4 worm cellular contexts compared by ENCODE assay signal in genomic region chrX:15865868-15866555, ce11.
TF ChIP-seq lines count a peak whose summit lies in the region.

TSS of gene csb-1 (minus strand) at chrX:15865918.
TSS of gene F53H4.4 (plus strand) at chrX:15866387.

TF ChIP-seq in whole organism, L2 larva, 48 proteins besides CTCF, POLR2A, EP300 and RAD21 (continues in another document):
- TF ChIP-seq fos-1 (tag; optimal IDR thresholded peaks at IDR 0.05; lab: Kevin White, UChicago): peak; percentile 73
- TF ChIP-seq lin-13 (GFP tag; optimal IDR thresholded peaks at IDR 0.05; lab: Kevin White, UChicago): peak; percentile 68
- TF ChIP-seq nhr-12 (tag; optimal IDR thresholded peaks at IDR 0.05; lab: Kevin White, UChicago): no peak
- TF ChIP-seq egl-27 (tag; optimal IDR thresholded peaks at IDR 0.05; lab: Kevin White, UChicago): no peak
- peak; percentile 29 for TF ChIP-seq nhr-21 (tag; optimal IDR thresholded peaks at IDR 0.05; lab: Kevin White, UChicago)
- no peak for TF ChIP-seq ceh-16 (tag; optimal IDR thresholded peaks at IDR 0.05; lab: Kevin White, UChicago)
- TF ChIP-seq ZK546.5 (tag; optimal IDR thresholded peaks at IDR 0.05; lab: Kevin White, UChicago): no peak
- TF ChIP-seq crh-2 (tag; optimal IDR thresholded peaks at IDR 0.05; lab: Kevin White, UChicago): peak; percentile 67
- TF ChIP-seq ztf-11 (tag; optimal IDR thresholded peaks at IDR 0.05; lab: Kevin White, UChicago): no peak
- no peak for TF ChIP-seq zag-1 (tag; optimal IDR thresholded peaks at IDR 0.05; lab: Kevin White, UChicago)
- TF ChIP-seq R02D3.7 (tag; optimal IDR thresholded peaks at IDR 0.05; lab: Kevin White, UChicago): no peak
- TF ChIP-seq unc-39 (tag; optimal IDR thresholded peaks at IDR 0.05; lab: Kevin White, UChicago): no peak
- no peak for TF ChIP-seq ceh-82 (tag; optimal IDR thresholded peaks at IDR 0.05; lab: Kevin White, UChicago)
- TF ChIP-seq nhr-25 (tag; optimal IDR thresholded peaks at IDR 0.05; lab: Kevin White, UChicago): no peak
- peak; percentile 72 for TF ChIP-seq sma-3 (GFP tag; optimal IDR thresholded peaks at IDR 0.05; lab: Kevin White, UChicago)
- TF ChIP-seq nhr-6 (tag; optimal IDR thresholded peaks at IDR 0.05; lab: Kevin White, UChicago): no peak
- no peak for TF ChIP-seq elt-3 (tag; optimal IDR thresholded peaks at IDR 0.05; lab: Kevin White, UChicago)
- no peak for TF ChIP-seq Y55F3AM.14 (GFP tag; optimal IDR thresholded peaks at IDR 0.05; lab: Kevin White, UChicago)
- no peak for TF ChIP-seq mbf-1 (tag; optimal IDR thresholded peaks at IDR 0.05; lab: Kevin White, UChicago)
- TF ChIP-seq F13H6.1 (tag; optimal IDR thresholded peaks at IDR 0.05; lab: Kevin White, UChicago): peak; percentile 53
- TF ChIP-seq nhr-77 (tag; optimal IDR thresholded peaks at IDR 0.05; lab: Kevin White, UChicago): no peak
- TF ChIP-seq ztf-1 (GFP tag; conservative IDR thresholded peaks at IDR 0.05; lab: Robert Waterston, UW): no peak
- TF ChIP-seq nhr-129 (tag; optimal IDR thresholded peaks at IDR 0.05; lab: Kevin White, UChicago): peak; percentile 76
- TF ChIP-seq nhr-10 (tag; optimal IDR thresholded peaks at IDR 0.05; lab: Kevin White, UChicago): no peak

TF ChIP-seq in whole organism, L4 larva, 104 proteins besides CTCF, POLR2A, EP300 and RAD21 (continues in another document):
- TF ChIP-seq snpc-4 (tag; optimal IDR thresholded peaks at IDR 0.05; lab: Kevin White, UChicago): peak; percentile 37
- TF ChIP-seq ceh-62 (tag; optimal IDR thresholded peaks at IDR 0.05; lab: Kevin White, UChicago): no peak
- TF ChIP-seq mdt-29 (GFP tag; IDR thresholded peaks at IDR 0.05; lab: Robert Waterston, UW): no peak
- TF ChIP-seq nhr-77 (tag; optimal IDR thresholded peaks at IDR 0.05; lab: Kevin White, UChicago): peak; percentile 85
- TF ChIP-seq Y48G9A.11 (GFP tag; IDR thresholded peaks at IDR 0.05; lab: Robert Waterston, UW): no peak
- TF ChIP-seq nhr-6 (tag; optimal IDR thresholded peaks at IDR 0.05; lab: Kevin White, UChicago): peak; percentile 59
- peak; percentile 89 for TF ChIP-seq aha-1 (tag; lab: Kevin White, UChicago)
- TF ChIP-seq R02D3.7 (tag; optimal IDR thresholded peaks at IDR 0.05; lab: Kevin White, UChicago): no peak
- peak; percentile 10 for TF ChIP-seq spr-1 (tag; optimal IDR thresholded peaks at IDR 0.05; lab: Kevin White, UChicago)
- no peak for TF ChIP-seq lin-1 (GFP tag; IDR thresholded peaks at IDR 0.05; lab: Robert Waterston, UW)
- TF ChIP-seq gei-8 (GFP tag; optimal IDR thresholded peaks at IDR 0.05; lab: Kevin White, UChicago): no peak
- TF ChIP-seq mdl-1 (tag; optimal IDR thresholded peaks at IDR 0.05; lab: Kevin White, UChicago): peak; percentile 85 to 99
- peak; percentile 98 for TF ChIP-seq hlh-30 (tag; optimal IDR thresholded peaks at IDR 0.05; lab: Kevin White, UChicago; ENCODE audit: insufficient read depth)
- peak; percentile 73 for TF ChIP-seq hlh-11 (tag; optimal IDR thresholded peaks at IDR 0.05; lab: Kevin White, UChicago)
- no peak for TF ChIP-seq spr-3 (GFP tag; optimal IDR thresholded peaks at IDR 0.05; lab: Kevin White, UChicago)
- TF ChIP-seq unc-39 (tag; optimal IDR thresholded peaks at IDR 0.05; lab: Kevin White, UChicago): no peak
- peak; percentile 31; the same call in 1 of the 2 replicates for TF ChIP-seq ceh-20 (GFP tag; IDR thresholded peaks at IDR 0.05; lab: Robert Waterston, UW)
- TF ChIP-seq dpl-1 (GFP tag; optimal IDR thresholded peaks at IDR 0.05; lab: Kevin White, UChicago): peak; percentile 71
- TF ChIP-seq D1046.2 (GFP tag; IDR thresholded peaks at IDR 0.05; lab: Robert Waterston, UW): no peak
- peak; percentile 10 for TF ChIP-seq nhr-48 (tag; optimal IDR thresholded peaks at IDR 0.05; lab: Kevin White, UChicago)
- peak; percentile 57 for TF ChIP-seq rbr-2 (tag; optimal IDR thresholded peaks at IDR 0.05; lab: Kevin White, UChicago)
- TF ChIP-seq T20F7.1 (GFP tag; optimal IDR thresholded peaks at IDR 0.05; lab: Kevin White, UChicago): peak; percentile 85
- TF ChIP-seq mep-1 (tag; optimal IDR thresholded peaks at IDR 0.05; lab: Kevin White, UChicago): peak; percentile 91
- TF ChIP-seq hif-1 (tag; optimal IDR thresholded peaks at IDR 0.05; lab: Kevin White, UChicago): peak in 1 of 2 experiments; percentile 79

TF ChIP-seq in whole organism, late embryonic, 69 proteins besides CTCF, POLR2A, EP300 and RAD21:
- TF ChIP-seq hlh-8 (tag; optimal IDR thresholded peaks at IDR 0.05; lab: Kevin White, UChicago) (no peak), F13H6.1 (tag; optimal IDR thresholded peaks at IDR 0.05; lab: Kevin White, UChicago) (no peak), odd-2 (tag; optimal IDR thresholded peaks at IDR 0.05; lab: Kevin White, UChicago) (no peak), hlh-6 (tag; optimal IDR thresholded peaks at IDR 0.05; lab: Kevin White, UChicago) (no peak), hlh-30 (tag; optimal IDR thresholded peaks at IDR 0.05; lab: Kevin White, UChicago; ENCODE audit: insufficient read depth) (peak; percentile 67), tbx-2 (tag; optimal IDR thresholded peaks at IDR 0.05; lab: Kevin White, UChicago) (peak; percentile 32), ceh-14 (tag; optimal IDR thresholded peaks at IDR 0.05; lab: Kevin White, UChicago) (peak; percentile 15), mec-3 (tag; optimal IDR thresholded peaks at IDR 0.05; lab: Kevin White, UChicago; ENCODE audit: borderline replicate concordance) (no peak), npax-4 (tag; optimal IDR thresholded peaks at IDR 0.05; lab: Kevin White, UChicago) (no peak), pha-4 (tag; optimal IDR thresholded peaks at IDR 0.05; lab: Kevin White, UChicago) (no peak), elt-2 (tag; optimal IDR thresholded peaks at IDR 0.05; lab: Kevin White, UChicago) (peak; percentile 7), ceh-9 (tag; optimal IDR thresholded peaks at IDR 0.05; lab: Kevin White, UChicago) (no peak), syd-9 (tag; optimal IDR thresholded peaks at IDR 0.05; lab: Kevin White, UChicago) (no peak), lim-6 (tag; optimal IDR thresholded peaks at IDR 0.05; lab: Kevin White, UChicago) (no peak), madf-2 (tag; optimal IDR thresholded peaks at IDR 0.05; lab: Kevin White, UChicago) (no peak), ceh-31 (tag; optimal IDR thresholded peaks at IDR 0.05; lab: Kevin White, UChicago) (peak; percentile 76), ceh-18 (tag; optimal IDR thresholded peaks at IDR 0.05; lab: Kevin White, UChicago) (peak; percentile 23), ceh-48 (tag; optimal IDR thresholded peaks at IDR 0.05; lab: Kevin White, UChicago) (no peak), nfya-1 (tag; optimal IDR thresholded peaks at IDR 0.05; lab: Kevin White, UChicago) (peak; percentile 9), ets-4 (tag; optimal IDR thresholded peaks at IDR 0.05; lab: Kevin White, UChicago) (peak; percentile 36)

TF ChIP-seq in whole organism, mixed stage, embryonic, 35 proteins besides CTCF, POLR2A, EP300 and RAD21:
- peak; percentile 11 for TF ChIP-seq sptf-1 (tag; optimal IDR thresholded peaks at IDR 0.05; lab: Kevin White, UChicago)
- peak; percentile 84 for TF ChIP-seq mep-1 (tag; optimal IDR thresholded peaks at IDR 0.05; lab: Kevin White, UChicago)
- TF ChIP-seq lin-13 (tag; optimal IDR thresholded peaks at IDR 0.05; lab: Kevin White, UChicago): peak; percentile 37
- no peak for TF ChIP-seq hlh-1 (tag; optimal IDR thresholded peaks at IDR 0.05; lab: Kevin White, UChicago)
- TF ChIP-seq blmp-1 (tag; optimal IDR thresholded peaks at IDR 0.05; lab: Kevin White, UChicago): no peak
- TF ChIP-seq unc-120 (tag; optimal IDR thresholded peaks at IDR 0.05; lab: Kevin White, UChicago; ENCODE audit: poor library complexity, severe bottlenecking): no peak
- peak; percentile 16 for TF ChIP-seq lsy-2 (tag; optimal IDR thresholded peaks at IDR 0.05; lab: Kevin White, UChicago)
